Fruit fly (Drosophila melanogaster): ENCODE data around the gene CG3009.

dm6 chrX:4657896-4658295 is 8.6 kb downstream of the CG3009 start:
- TF ChIP-seq ttk (optimal IDR thresholded peaks at IDR 0.05), result no peak
- TF ChIP-seq psq (optimal IDR thresholded peaks at IDR 0.05), result no peak
- TF ChIP-seq h (optimal IDR thresholded peaks at IDR 0.05), result no peak

Data from Kc167 (cell line).